Fruit fly (Drosophila melanogaster) ovary, adult (tissue): ENCODE measurements around the gene D.

ENCODE experiments used
- CG17801 ChIP-seq: fragments of 200-800 bp; optimal IDR thresholded peaks from 2 replicates; lab custom pipeline; 2019; ENCODE audit warnings: missing biosample characterization, mild to moderate bottlenecking, missing genetic modification characterization, moderate library complexity; ENCODE audit not compliant: partially characterized antibody

D gene

DNA sequence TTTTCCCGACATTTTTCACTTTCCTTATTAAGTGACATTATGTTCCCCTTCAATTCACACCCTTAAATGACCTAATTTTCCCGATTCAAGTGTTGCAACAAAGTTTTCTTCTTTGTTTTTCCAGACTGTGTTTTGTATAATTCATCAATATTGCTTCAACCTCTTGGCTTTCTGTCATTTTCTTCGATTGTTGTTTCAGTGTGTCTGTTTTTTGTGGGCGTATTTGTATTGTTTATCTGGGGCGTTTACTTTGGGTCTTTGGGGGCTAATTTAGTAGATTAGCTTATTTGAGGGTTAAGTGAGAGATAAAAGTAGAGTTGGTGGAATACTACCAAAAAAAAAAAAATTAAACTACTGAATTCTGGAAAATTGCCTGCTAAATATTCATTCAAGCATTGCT lies 17.3 kb upstream of the D start:
- no peak for TF ChIP-seq CG17801 (GFP tag; lab: Kevin White, UChicago)

DNA sequence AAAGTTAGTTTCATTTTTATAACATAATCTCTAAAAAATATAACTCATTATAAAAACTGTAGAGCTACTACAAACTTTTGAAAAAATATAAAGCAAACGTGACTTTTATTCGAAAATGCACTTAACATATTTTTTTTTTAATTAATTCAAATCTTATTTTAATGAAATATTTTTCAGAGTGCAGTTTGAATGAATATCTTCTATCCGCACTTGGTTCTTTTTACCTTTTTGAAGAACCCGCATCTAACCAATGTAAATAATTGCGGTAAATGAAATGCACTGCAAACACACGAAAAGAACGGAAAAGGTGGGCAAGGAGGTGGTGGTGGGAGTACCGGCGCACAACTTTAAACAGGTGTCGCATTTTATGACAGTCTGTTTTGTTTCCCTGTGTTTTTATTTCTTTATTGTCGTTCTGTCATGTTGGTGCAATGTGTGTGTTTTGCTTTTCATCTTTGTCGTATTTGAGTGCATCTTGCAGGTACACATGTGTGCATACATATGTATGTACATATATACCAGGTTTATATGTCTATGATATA lies 15.6 kb upstream of the D start:
- TF ChIP-seq CG17801 (GFP tag; lab: Kevin White, UChicago): peak; percentile 7

DNA sequence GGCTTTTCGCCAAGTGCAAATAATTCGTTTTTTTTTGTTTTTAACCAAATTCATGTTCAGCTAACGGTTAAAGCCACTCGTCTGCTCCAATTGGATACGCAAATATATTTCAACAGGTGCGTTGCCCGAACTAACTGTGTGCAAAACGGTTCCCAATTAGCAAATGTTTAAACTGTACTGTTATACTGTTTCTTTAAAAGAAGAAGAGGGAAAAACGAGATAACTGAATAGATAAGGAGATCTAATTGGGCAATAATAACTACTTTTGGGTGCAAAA lies 13.0 kb upstream of the D start:
- no peak for TF ChIP-seq CG17801 (GFP tag; lab: Kevin White, UChicago)

- TF ChIP-seq CG17801 (GFP tag; lab: Kevin White, UChicago): peak; percentile 86
Measured at dm6 chr3L:14190625-14191475, 12.4 kb upstream of the D start, which contains the start of gene nuf. TSS of gene nuf (plus strand) at chr3L:14190870.

- TF ChIP-seq CG17801 (GFP tag; lab: Kevin White, UChicago): no peak
Measured at dm6 chr3L:14189957-14190624, 11.7 kb upstream of the D start.

- TF ChIP-seq CG17801 (GFP tag; lab: Kevin White, UChicago): no peak
Measured at dm6 chr3L:14189431-14189830, 11.0 kb upstream of the D start, which contains the start of gene nan. TSS of gene nan (minus strand) at chr3L:14189648.

dm6 chr3L:14185049-14185448 lies 6.6 kb upstream of the D start:
- TF ChIP-seq CG17801 (GFP tag; lab: Kevin White, UChicago): no peak

DNA sequence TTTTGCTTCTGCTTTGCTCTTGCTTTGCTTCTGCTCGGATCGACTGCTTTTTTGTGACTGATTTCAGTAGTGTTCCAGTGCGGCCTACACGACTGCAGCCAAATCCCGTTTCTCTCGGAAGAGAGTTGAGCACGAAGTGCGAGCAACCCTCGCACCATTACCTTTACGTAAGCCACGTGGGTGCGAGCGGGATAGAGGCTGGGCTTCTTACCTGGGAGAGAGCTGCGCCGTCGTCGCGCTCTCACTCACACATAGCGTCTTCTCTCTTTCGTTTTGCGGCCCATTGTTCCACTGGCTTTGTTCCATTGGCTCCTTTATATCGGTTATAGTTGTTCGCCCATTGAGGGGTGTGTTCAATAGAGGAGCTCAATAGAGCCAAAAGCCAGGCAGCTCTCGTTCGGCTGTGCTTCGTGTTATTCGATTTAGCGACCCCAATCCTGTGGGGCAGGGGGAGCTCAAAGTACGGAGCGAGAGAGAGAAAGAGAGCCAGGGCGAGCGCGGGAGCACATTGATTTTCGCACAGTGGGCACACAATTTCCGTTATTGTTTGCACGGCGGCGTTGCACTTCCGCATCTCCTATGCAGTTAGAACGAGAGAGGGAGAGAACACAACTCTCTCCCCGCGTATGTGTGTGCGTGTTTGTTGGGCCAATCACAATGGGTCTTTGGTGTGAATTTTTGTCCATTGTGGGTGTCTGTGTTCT lies 792 bp downstream of the D start:
- TF ChIP-seq CG17801 (GFP tag; lab: Kevin White, UChicago): no peak

DNA sequence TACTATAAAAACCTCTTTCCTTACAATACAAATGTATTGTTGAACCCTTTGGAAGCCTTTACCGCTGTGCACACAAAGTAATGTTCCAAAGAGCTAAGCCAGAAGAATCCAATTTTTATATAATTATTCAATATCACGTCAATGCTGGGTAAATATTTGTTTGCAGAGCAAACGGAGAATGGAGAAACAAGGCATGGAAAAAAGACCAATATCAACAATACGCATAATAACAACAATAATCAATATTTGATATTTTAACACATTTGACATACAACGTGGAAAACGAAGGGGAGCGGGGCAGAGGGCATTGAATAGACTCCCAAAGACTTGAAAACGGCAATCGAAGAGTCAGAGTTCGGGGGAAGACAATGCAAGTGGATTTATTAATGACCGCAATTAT lies 4.2 kb downstream of the D start:
- no peak for TF ChIP-seq CG17801 (GFP tag; lab: Kevin White, UChicago)

dm6 chr3L:14173325-14173724 lies 5.1 kb downstream of the D start:
- no peak for TF ChIP-seq CG17801 (GFP tag; lab: Kevin White, UChicago)

- no peak for TF ChIP-seq CG17801 (GFP tag; lab: Kevin White, UChicago)
Measured at dm6 chr3L:14172174-14172940, 6.1 kb downstream of the D start.

- no peak for TF ChIP-seq CG17801 (GFP tag; lab: Kevin White, UChicago)
Measured at dm6 chr3L:14170531-14170930, 7.9 kb downstream of the D start.

DNA sequence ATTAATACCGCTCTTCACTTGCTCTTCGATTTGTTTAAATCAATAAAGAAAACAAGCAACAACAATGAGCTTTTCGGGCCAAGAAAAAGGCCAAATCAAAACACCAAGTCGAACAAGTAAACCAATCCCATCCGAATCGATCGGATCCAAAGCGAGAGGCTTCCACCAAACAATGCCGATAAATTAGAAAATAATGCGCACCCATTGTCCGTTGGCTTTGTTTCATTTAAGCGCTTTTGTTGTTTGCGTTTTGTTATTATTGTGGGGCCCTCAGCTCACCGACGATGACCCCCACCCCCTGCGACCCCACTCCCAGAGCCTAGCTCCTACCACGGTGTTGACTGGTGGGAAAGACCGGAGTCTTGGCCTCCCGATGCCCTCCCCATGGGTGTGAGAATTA lies 10.5 kb downstream of the D start:
- TF ChIP-seq CG17801 (GFP tag; lab: Kevin White, UChicago): no peak

DNA sequence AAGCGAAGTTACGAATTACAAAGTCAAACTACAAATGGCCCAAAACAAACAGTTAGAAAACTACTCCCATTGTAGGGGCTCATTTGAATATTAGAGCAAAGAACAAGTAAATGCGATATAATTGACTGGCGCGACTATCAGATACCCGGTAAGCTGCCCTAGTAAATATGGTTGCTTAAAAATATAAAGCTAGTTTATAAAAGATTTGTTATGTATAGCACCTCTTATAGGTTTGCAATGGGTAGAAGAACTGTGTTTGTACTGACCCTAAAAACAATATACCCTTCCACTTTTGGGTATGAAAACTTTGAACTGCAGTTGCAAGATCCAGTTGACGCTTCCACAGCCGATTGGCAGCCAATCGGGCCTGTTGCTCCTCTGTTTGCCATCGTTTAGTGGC lies 12.1 kb downstream of the D start:
- TF ChIP-seq CG17801 (GFP tag; lab: Kevin White, UChicago): no peak
